Fruit fly (Drosophila melanogaster) whole organism, pupa: ENCODE measurements around the gene CG34107.

Experiments used
- CG10348 ChIP-seq: fragments of 200-800 bp; sonication (Bioruptor generic); IDR thresholded peaks from 2 replicates; pipeline ENCODE4 v1.3.6; 2022; ENCODE audit warnings: missing biosample characterization, missing genetic modification characterization
- CG12605 ChIP-seq: fragments of 200-800 bp; sonication (Bioruptor generic); IDR thresholded peaks from 2 replicates; pipeline ENCODE4 v1.3.6; 2022; ENCODE audit warnings: missing biosample characterization, missing genetic modification characterization
- CG13204 ChIP-seq: fragments of 200-800 bp; sonication (Bioruptor generic); optimal IDR thresholded peaks from 2 replicates; lab custom pipeline; 2018; ENCODE audit warnings: missing biosample characterization, mild to moderate bottlenecking, missing genetic modification characterization, moderate library complexity
- CG14655 ChIP-seq: fragments of 200-800 bp; sonication (Bioruptor generic); optimal IDR thresholded peaks from 3 replicates; lab custom pipeline; 2017; ENCODE audit warnings: mild to moderate bottlenecking, missing biosample characterization, missing genetic modification reagents, missing genetic modification characterization
- CG15710 ChIP-seq: fragments of 200-800 bp; sonication (Bioruptor generic); optimal IDR thresholded peaks from 2 replicates; lab custom pipeline; 2018; ENCODE audit warnings: missing biosample characterization, mild to moderate bottlenecking, missing genetic modification characterization, moderate library complexity
- CG17806 ChIP-seq: fragments of 200-800 bp; sonication (Bioruptor generic); optimal IDR thresholded peaks from 2 replicates; lab custom pipeline; 2018; ENCODE audit warnings: missing biosample characterization, mild to moderate bottlenecking, missing genetic modification characterization, moderate library complexity
- CG32121 ChIP-seq: fragments of 200-800 bp; sonication (Bioruptor generic); IDR thresholded peaks from 2 replicates; pipeline ENCODE4 v1.3.6; 2022; ENCODE audit warnings: missing biosample characterization, missing genetic modification characterization
- CG34367 ChIP-seq: fragments of 200-800 bp; sonication (Bioruptor generic); optimal IDR thresholded peaks from 2 replicates; lab custom pipeline; 2018; ENCODE audit warnings: missing biosample characterization, mild to moderate bottlenecking, missing genetic modification characterization
- CG4496 ChIP-seq: fragments of 200-800 bp; sonication (Bioruptor generic); IDR thresholded peaks from 3 replicates; pipeline ENCODE4 v1.3.6; 2022; ENCODE audit warnings: missing biosample characterization, missing genetic modification characterization
- CG8159 ChIP-seq: fragments of 200-800 bp; sonication (Bioruptor generic); optimal IDR thresholded peaks from 3 replicates; lab custom pipeline; 2018; ENCODE audit warnings: missing biosample characterization, mild to moderate bottlenecking, missing genetic modification characterization, moderate library complexity
- CG8301 ChIP-seq: fragments of 200-800 bp; sonication (Bioruptor generic); optimal IDR thresholded peaks from 2 replicates; lab custom pipeline; 2018; ENCODE audit warnings: missing biosample characterization, mild to moderate bottlenecking, missing genetic modification characterization
- CG9948 ChIP-seq: fragments of 200-800 bp; sonication (Bioruptor generic); optimal IDR thresholded peaks from 2 replicates; lab custom pipeline; 2018; ENCODE audit warnings: missing biosample characterization, mild to moderate bottlenecking, missing genetic modification characterization, moderate library complexity
- D1 ChIP-seq: fragments of 200-800 bp; sonication (Bioruptor generic); optimal IDR thresholded peaks from 2 replicates; lab custom pipeline; 2018; ENCODE audit warnings: missing biosample characterization, mild to moderate bottlenecking, missing genetic modification characterization, moderate library complexity
- EcR ChIP-seq: fragments of 200-800 bp; sonication (Bioruptor generic); optimal IDR thresholded peaks from 3 replicates; lab custom pipeline; 2019; ENCODE audit warnings: missing biosample characterization, missing genetic modification characterization, mild to moderate bottlenecking, moderate library complexity, missing genetic modification reagents
- Ets98B ChIP-seq: fragments of 200-800 bp; sonication (Bioruptor generic); IDR thresholded peaks from 2 replicates; pipeline ENCODE4 v1.3.6; 2022; ENCODE audit warnings: missing biosample characterization, missing genetic modification characterization
- Pif1A ChIP-seq: fragments of 200-800 bp; sonication (Bioruptor generic); optimal IDR thresholded peaks from 3 replicates; lab custom pipeline; 2016; ENCODE audit warnings: missing biosample characterization, missing genetic modification characterization
- Pif1B ChIP-seq: fragments of 200-800 bp; sonication (Bioruptor generic); optimal IDR thresholded peaks from 3 replicates; lab custom pipeline; 2016; ENCODE audit warnings: missing biosample characterization, missing genetic modification characterization
- Snoo ChIP-seq: fragments of 200-800 bp; sonication (Bioruptor generic); optimal IDR thresholded peaks from 3 replicates; lab custom pipeline; 2017; ENCODE audit warnings: missing biosample characterization, mild to moderate bottlenecking, missing genetic modification characterization, inconsistent platforms
- fd96Ca ChIP-seq: fragments of 200-800 bp; sonication (Bioruptor generic); IDR thresholded peaks from 3 replicates; pipeline ENCODE4 v1.3.6; 2022; ENCODE audit warnings: missing biosample characterization, missing genetic modification characterization
- gl ChIP-seq: fragments of 200-800 bp; sonication (Bioruptor generic); optimal IDR thresholded peaks from 2 replicates; lab custom pipeline; 2018; ENCODE audit warnings: missing biosample characterization, mild to moderate bottlenecking, missing genetic modification characterization
- rn ChIP-seq: fragments of 200-800 bp; sonication (Bioruptor generic); IDR thresholded peaks from 2 replicates; pipeline ENCODE4 v1.3.6; 2022; ENCODE audit warnings: missing biosample characterization, missing genetic modification characterization

The CG34107 gene

DNA sequence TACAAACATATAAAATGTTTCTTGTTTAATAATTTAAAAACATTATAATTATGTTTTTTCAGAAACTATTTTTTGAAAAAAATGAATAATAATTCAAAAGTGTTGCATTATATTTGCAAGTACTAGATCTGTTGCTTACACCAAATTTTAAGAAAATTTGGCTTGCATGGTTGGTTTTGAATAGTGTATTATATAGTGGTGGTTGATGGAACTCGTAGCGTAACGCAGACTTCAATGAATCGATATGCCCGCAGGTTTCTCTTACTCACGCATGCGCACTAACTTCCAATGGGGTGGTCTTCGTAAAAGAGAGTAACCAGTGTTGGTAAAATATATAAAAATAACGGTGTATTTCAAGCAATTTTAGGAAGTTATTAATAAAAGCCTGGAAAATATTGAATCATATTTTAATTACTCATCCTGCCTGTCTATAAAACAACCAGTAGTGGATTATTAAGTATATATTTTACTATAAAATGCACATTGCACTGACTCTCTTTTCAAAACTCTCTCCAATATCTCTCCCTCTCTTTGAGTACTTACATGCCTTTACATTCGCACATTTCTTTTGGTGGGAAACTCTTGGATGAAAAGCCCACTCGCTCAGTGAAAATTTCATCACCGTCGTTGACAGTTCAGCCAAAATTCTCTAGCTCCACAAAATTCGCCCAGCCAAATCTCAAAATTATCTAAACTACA, 34.5 kb upstream of the CG34107 start, which contains the start of gene Syn:
Gene Syn (plus strand): TSS at position 606 of the 699 bp plus-strand sequence.
- TF ChIP-seq CG15710 (tag; lab: Kevin White, UChicago) (no peak), CG14655 (no peak), Pif1B (no peak), CG8159 (tag; lab: Kevin White, UChicago) (no peak), Snoo (tag; lab: Kevin White, UChicago) (no peak), rn (GFP tag; lab: Robert Waterston, UW) (no peak), Pif1A (GFP tag; lab: Kevin White, UChicago) (no peak), EcR (GFP tag; lab: Kevin White, UChicago) (no peak), CG34367 (tag; lab: Kevin White, UChicago) (no peak)

DNA sequence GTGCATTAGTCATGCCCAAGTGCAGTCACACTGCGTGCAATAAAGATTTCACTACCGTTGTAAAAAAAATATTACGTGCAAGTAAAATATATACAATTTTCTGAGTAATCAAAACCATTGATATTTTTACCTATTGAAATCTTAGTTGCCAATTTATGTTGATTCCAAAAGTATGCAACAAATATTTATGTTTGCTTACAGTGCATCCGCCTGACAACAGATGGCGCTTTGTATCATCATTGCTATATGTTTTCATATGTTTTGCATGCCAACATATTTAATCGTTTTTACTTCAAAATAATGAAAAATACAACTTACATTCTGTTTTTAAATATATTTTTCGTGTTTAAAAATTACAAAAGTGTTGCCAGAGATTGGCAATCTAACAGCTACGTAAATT, 21.2 kb upstream of the CG34107 start:
- TF ChIP-seq D1 (tag; lab: Kevin White, UChicago) (peak; percentile 65), fd96Ca (GFP tag; lab: Robert Waterston, UW) (no peak), CG17806 (tag; lab: Kevin White, UChicago) (no peak), CG8159 (tag; lab: Kevin White, UChicago) (no peak), CG34367 (tag; lab: Kevin White, UChicago) (peak; percentile 2), CG9948 (tag; lab: Kevin White, UChicago) (no peak), CG8301 (tag; lab: Kevin White, UChicago) (peak; percentile 8), CG14655 (peak; percentile 22)
- TF ChIP-seq, all 21 proteins: peak for 4

DNA sequence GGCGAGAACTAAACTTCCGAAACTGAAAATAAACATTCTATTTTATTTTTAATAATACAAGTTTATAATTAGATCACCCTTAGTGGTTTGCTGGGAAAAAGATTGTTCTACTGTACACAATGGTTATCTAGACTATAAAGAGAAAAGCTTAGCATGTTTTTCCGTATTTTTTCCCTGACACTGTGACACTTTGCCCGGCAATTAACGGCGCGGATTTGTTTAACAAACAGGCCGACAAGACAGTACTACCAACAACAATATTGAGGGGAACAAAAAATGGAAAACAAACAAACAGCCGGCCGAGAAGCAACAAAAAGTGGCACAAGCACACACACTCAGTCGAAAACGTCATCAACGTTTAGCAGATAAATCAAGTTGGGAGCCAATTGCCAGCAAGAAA, 18.0 kb upstream of the CG34107 start:
- TF ChIP-seq CG8301 (tag; lab: Kevin White, UChicago), result no peak
- no peak for TF ChIP-seq Ets98B (GFP tag; lab: Robert Waterston, UW)
- 0 out of 2 replicates have a peak, but pooled peaks have one; percentile 7 for TF ChIP-seq CG32121 (GFP tag; lab: Robert Waterston, UW)
- 0 out of 3 replicates have a peak, but pooled peaks have one; percentile 17 for TF ChIP-seq CG4496 (GFP tag; lab: Robert Waterston, UW)

DNA sequence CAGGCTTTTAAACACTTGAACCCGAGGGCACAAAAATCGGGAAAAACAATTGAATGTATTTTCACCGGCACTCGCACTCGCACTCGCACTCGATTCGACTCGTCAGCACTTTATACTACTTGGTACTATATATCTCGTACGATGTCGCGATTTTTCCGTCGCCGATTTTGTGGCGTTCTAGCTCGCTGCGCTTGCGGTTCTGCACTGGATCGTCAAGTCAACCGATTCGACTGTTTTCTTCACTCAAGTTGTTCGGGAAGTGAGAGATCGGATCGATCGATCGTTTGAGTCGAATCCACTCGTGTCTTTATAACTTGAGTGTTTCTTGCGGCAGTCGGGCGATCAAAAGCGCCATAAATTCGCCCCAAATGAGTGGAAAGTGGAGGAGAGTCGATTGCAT, 11.9 kb upstream of the CG34107 start, which contains the start of gene Timp:
Gene Timp (minus strand): TSS at position 209 of the 400 bp plus-strand sequence.
- TF ChIP-seq CG14655 (no peak), Pif1A (GFP tag; lab: Kevin White, UChicago) (no peak), CG4496 (GFP tag; lab: Robert Waterston, UW) (peak; percentile 54; the same call in 1 of the 3 replicates), CG10348 (GFP tag; lab: Robert Waterston, UW) (no peak), Ets98B (GFP tag; lab: Robert Waterston, UW) (peak; percentile 20; the same call in 1 of the 2 replicates), Pif1B (no peak), CG34367 (tag; lab: Kevin White, UChicago) (no peak), CG12605 (peak; percentile 26; the same call in 1 of the 2 replicates), CG32121 (GFP tag; lab: Robert Waterston, UW) (peak; percentile 39; the same call in 1 of the 2 replicates), Snoo (tag; lab: Kevin White, UChicago) (no peak), CG13204 (GFP tag; lab: Kevin White, UChicago) (no peak), CG8301 (tag; lab: Kevin White, UChicago) (no peak), CG17806 (tag; lab: Kevin White, UChicago) (no peak), CG8159 (tag; lab: Kevin White, UChicago) (no peak), fd96Ca (GFP tag; lab: Robert Waterston, UW) (no peak; the same call in 2 of the 3 replicates), gl (tag; lab: Kevin White, UChicago) (no peak), CG15710 (tag; lab: Kevin White, UChicago) (no peak), EcR (GFP tag; lab: Kevin White, UChicago) (no peak), CG9948 (tag; lab: Kevin White, UChicago) (no peak), rn (GFP tag; lab: Robert Waterston, UW) (no peak), D1 (tag; lab: Kevin White, UChicago) (no peak)
- TF ChIP-seq, all 21 proteins: peak for 4

DNA sequence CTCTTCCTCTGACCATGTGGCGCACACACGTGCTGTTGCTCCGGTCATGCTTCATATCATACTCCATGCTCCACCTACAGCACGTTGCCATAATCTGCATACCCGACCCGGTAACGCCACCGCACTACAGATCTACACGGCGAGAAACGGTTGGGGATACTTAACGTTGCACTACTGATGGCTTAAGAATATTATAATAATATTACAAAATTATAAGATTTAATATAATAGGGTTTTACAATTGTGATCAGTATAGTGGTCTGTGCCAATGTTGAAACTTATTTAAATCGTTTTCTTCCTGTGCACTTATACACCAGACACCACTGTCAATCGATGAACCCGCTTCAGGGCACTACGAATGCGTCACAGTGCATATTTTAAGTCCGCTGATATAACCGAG, 11.3 kb upstream of the CG34107 start:
- peak; percentile 90 for TF ChIP-seq Ets98B (GFP tag; lab: Robert Waterston, UW)
- TF ChIP-seq CG15710 (tag; lab: Kevin White, UChicago), result peak; percentile 96
- peak; percentile 95 for TF ChIP-seq CG8159 (tag; lab: Kevin White, UChicago)
- TF ChIP-seq fd96Ca (GFP tag; lab: Robert Waterston, UW), result peak; percentile 89
- TF ChIP-seq CG9948 (tag; lab: Kevin White, UChicago), result peak; percentile 90
- TF ChIP-seq gl (tag; lab: Kevin White, UChicago), result peak; percentile 83
- peak; percentile 81 for TF ChIP-seq D1 (tag; lab: Kevin White, UChicago)
- peak; percentile 83 for TF ChIP-seq CG13204 (GFP tag; lab: Kevin White, UChicago)
- TF ChIP-seq CG32121 (GFP tag; lab: Robert Waterston, UW), result peak; percentile 91
- peak; percentile 94 for TF ChIP-seq CG17806 (tag; lab: Kevin White, UChicago)
- TF ChIP-seq CG14655, result peak; percentile 89
- TF ChIP-seq CG10348 (GFP tag; lab: Robert Waterston, UW), result peak; percentile 37; the same call in 1 of the 2 replicates
- TF ChIP-seq CG4496 (GFP tag; lab: Robert Waterston, UW), result peak; percentile 95
- TF ChIP-seq CG8301 (tag; lab: Kevin White, UChicago), result peak; percentile 83
- TF ChIP-seq EcR (GFP tag; lab: Kevin White, UChicago), result peak; percentile 90
- peak; percentile 90 for TF ChIP-seq rn (GFP tag; lab: Robert Waterston, UW)
- TF ChIP-seq Pif1A (GFP tag; lab: Kevin White, UChicago), result peak; percentile 87
- TF ChIP-seq Snoo (tag; lab: Kevin White, UChicago), result peak; percentile 82
- peak; percentile 86 for TF ChIP-seq Pif1B
- peak; percentile 77 for TF ChIP-seq CG12605
- peak; percentile 91 for TF ChIP-seq CG34367 (tag; lab: Kevin White, UChicago)
